Worm (Caenorhabditis elegans) whole organism, L1 larva: ENCODE measurements around the gene dmsr-16.

Experiments used
- C04F5.9 ChIP-seq: sonication (generic microtip); optimal IDR thresholded peaks from 2 replicates; lab custom pipeline; 2016; ENCODE audit warnings: missing genetic modification characterization, missing compliant biosample characterization
- Y116A8C.19 ChIP-seq: sonication (generic microtip); optimal IDR thresholded peaks from 2 replicates; lab custom pipeline; 2016; ENCODE audit warnings: missing compliant biosample characterization, missing genetic modification characterization, borderline replicate concordance
- aly-2 ChIP-seq: fragments of 150-350 bp; optimal IDR thresholded peaks from 2 replicates; lab custom pipeline; 2014; ENCODE audit warnings: missing biosample characterization, missing genetic modification characterization
- blmp-1 ChIP-seq: fragments of 150-350 bp; optimal IDR thresholded peaks from 2 replicates; lab custom pipeline; 2014; ENCODE audit warnings: missing biosample characterization, missing genetic modification characterization
- ceh-8 ChIP-seq: fragments of 200-800 bp; sonication (Bioruptor generic); optimal IDR thresholded peaks from 2 replicates; lab custom pipeline; 2018; ENCODE audit warnings: mild to moderate bottlenecking, missing genetic modification characterization, moderate library complexity, missing compliant biosample characterization
- ceh-82 ChIP-seq, 3 experiments: fragments of 150-350 bp in 1 of 3; sonication (generic microtip) in 2 of 3; optimal IDR thresholded peaks; 2 replicates each; lab custom pipeline; 2014 to 2017; ENCODE audit warnings: missing biosample characterization in 3 of 3, missing genetic modification characterization in 3 of 3
- dsc-1 ChIP-seq: sonication (generic microtip); optimal IDR thresholded peaks from 2 replicates; lab custom pipeline; 2016; ENCODE audit warnings: mild to moderate bottlenecking, missing genetic modification characterization, missing compliant biosample characterization
- efl-1 ChIP-seq, 4 experiments: fragments of 150-350 bp; optimal IDR thresholded peaks in 3 of 4; peaks in 1 of 4; 1 replicate in 1 of 4; 2 replicates in 3 of 4; lab custom pipeline; 2014; ENCODE audit warnings: missing biosample characterization in 2 of 4, missing genetic modification characterization in 2 of 4, missing genetic modification reagents in 2 of 4
- egl-27 ChIP-seq, 2 experiments: fragments of 150-350 bp in 1 of 2; sonication (generic microtip); optimal IDR thresholded peaks; 3 replicates each; lab custom pipeline; 2017 to 2018; ENCODE audit warnings: missing biosample characterization in 2 of 2, missing genetic modification characterization in 2 of 2, missing genetic modification reagents in 2 of 2
- fkh-10 ChIP-seq: sonication (generic microtip); optimal IDR thresholded peaks from 2 replicates; lab custom pipeline; 2017; ENCODE audit warnings: missing biosample characterization, missing genetic modification reagents, missing genetic modification characterization
- fkh-8 ChIP-seq: sonication (generic microtip); optimal IDR thresholded peaks from 2 replicates; lab custom pipeline; 2016; ENCODE audit warnings: mild to moderate bottlenecking, missing genetic modification characterization, missing compliant biosample characterization
- fos-1 ChIP-seq: fragments of 150-350 bp; optimal IDR thresholded peaks from 2 replicates; lab custom pipeline; 2014; ENCODE audit warnings: missing biosample characterization, missing genetic modification characterization
- hlh-4 ChIP-seq: sonication (generic microtip); optimal IDR thresholded peaks from 2 replicates; lab custom pipeline; 2016; ENCODE audit warnings: mild to moderate bottlenecking, missing genetic modification characterization, missing compliant biosample characterization
- isw-1 ChIP-seq: fragments of 200-800 bp; sonication (Bioruptor generic); IDR thresholded peaks from 2 replicates; pipeline ENCODE4 v1.3.6; 2022; ENCODE audit warnings: missing genetic modification characterization, missing compliant biosample characterization
- jun-1 ChIP-seq: fragments of 150-350 bp; optimal IDR thresholded peaks from 2 replicates; lab custom pipeline; 2014; ENCODE audit warnings: missing biosample characterization, missing genetic modification reagents, missing genetic modification characterization
- lin-13 ChIP-seq: fragments of 150-350 bp; optimal IDR thresholded peaks from 2 replicates; lab custom pipeline; 2014; ENCODE audit warnings: missing biosample characterization, missing genetic modification reagents, missing genetic modification characterization
- lin-14 ChIP-seq: fragments of 200-800 bp; sonication (Bioruptor generic); optimal IDR thresholded peaks from 2 replicates; lab custom pipeline; 2018; ENCODE audit warnings: mild to moderate bottlenecking, missing genetic modification characterization, moderate library complexity, missing compliant biosample characterization
- lin-39 ChIP-seq: fragments of 150-350 bp; optimal IDR thresholded peaks from 2 replicates; lab custom pipeline; 2014; ENCODE audit warnings: missing biosample characterization, missing genetic modification reagents, missing genetic modification characterization
- lsy-2 ChIP-seq, 2 experiments: fragments of 150-350 bp; optimal IDR thresholded peaks; 2 replicates each; lab custom pipeline; 2014; ENCODE audit warnings: missing biosample characterization in 2 of 2, missing genetic modification characterization in 2 of 2
- mdl-1 ChIP-seq, 2 experiments: fragments of 150-350 bp; optimal IDR thresholded peaks; 2 replicates each; lab custom pipeline; 2014 to 2017; ENCODE audit warnings: missing biosample characterization in 2 of 2, missing genetic modification characterization in 2 of 2, inconsistent platforms in 1 of 2
- nhr-19 ChIP-seq: fragments of 200-800 bp; sonication (Bioruptor generic); conservative IDR thresholded peaks from 2 replicates; pipeline ENCODE4 v1.3.6; 2022; ENCODE audit warnings: missing genetic modification characterization, missing compliant biosample characterization
- nhr-47 ChIP-seq: sonication (generic microtip); optimal IDR thresholded peaks from 2 replicates; lab custom pipeline; 2016; ENCODE audit warnings: mild to moderate bottlenecking, missing genetic modification characterization, moderate library complexity, missing compliant biosample characterization
- nhr-71 ChIP-seq: sonication (generic microtip); optimal IDR thresholded peaks from 2 replicates; lab custom pipeline; 2016; ENCODE audit warnings: mild to moderate bottlenecking, missing genetic modification characterization, moderate library complexity, missing compliant biosample characterization
- nhr-84 ChIP-seq: sonication (generic microtip); optimal IDR thresholded peaks from 2 replicates; lab custom pipeline; 2017; ENCODE audit warnings: missing biosample characterization, missing genetic modification characterization
- pax-3 ChIP-seq: fragments of 200-800 bp; sonication (Bioruptor generic); optimal IDR thresholded peaks from 2 replicates; lab custom pipeline; 2018; ENCODE audit warnings: mild to moderate bottlenecking, missing genetic modification characterization, moderate library complexity, missing compliant biosample characterization
- skn-1 ChIP-seq: fragments of 150-350 bp; optimal IDR thresholded peaks from 2 replicates; lab custom pipeline; 2014; ENCODE audit warnings: missing biosample characterization, missing genetic modification characterization
- sox-4 ChIP-seq: sonication (generic microtip); optimal IDR thresholded peaks from 2 replicates; lab custom pipeline; 2016; ENCODE audit warnings: missing genetic modification characterization, missing compliant biosample characterization
- sup-37 ChIP-seq: fragments of 200-800 bp; sonication (Bioruptor generic); optimal IDR thresholded peaks from 2 replicates; lab custom pipeline; 2018; ENCODE audit warnings: mild to moderate bottlenecking, missing genetic modification characterization, missing compliant biosample characterization
- tbx-2 ChIP-seq: sonication (generic microtip); optimal IDR thresholded peaks from 2 replicates; lab custom pipeline; 2016; ENCODE audit warnings: missing genetic modification characterization, missing compliant biosample characterization
- unc-30 ChIP-seq: sonication (generic microtip); optimal IDR thresholded peaks from 2 replicates; lab custom pipeline; 2017; ENCODE audit warnings: missing biosample characterization, missing genetic modification characterization
- unc-62 ChIP-seq: fragments of 150-350 bp; optimal IDR thresholded peaks from 2 replicates; lab custom pipeline; 2014; ENCODE audit warnings: missing biosample characterization, missing genetic modification reagents, missing genetic modification characterization
- unc-98 ChIP-seq: fragments of 200-800 bp; sonication (Bioruptor generic); IDR thresholded peaks from 2 replicates; pipeline ENCODE4 v1.3.6; 2022; ENCODE audit warnings: missing genetic modification characterization, missing compliant biosample characterization
- zag-1 ChIP-seq: fragments of 150-350 bp; optimal IDR thresholded peaks from 2 replicates; lab custom pipeline; 2014; ENCODE audit warnings: missing biosample characterization, missing genetic modification characterization
- ztf-4 ChIP-seq: fragments of 150-350 bp; optimal IDR thresholded peaks from 2 replicates; lab custom pipeline; 2014; ENCODE audit warnings: missing biosample characterization, missing genetic modification characterization

dmsr-16 gene

ce11 chrV:6784853-6785492 lies 23.9 kb downstream of the dmsr-16 start, which contains the start of the genes spn-4 and spe-39 (continued):
- TF ChIP-seq unc-30 (tag; lab: Kevin White, UChicago) = no peak
- TF ChIP-seq dsc-1 (tag; lab: Kevin White, UChicago) = peak; percentile 84
- peak; percentile 76 to 78 for TF ChIP-seq lsy-2 (tag; optimal IDR thresholded peaks at IDR 0.05; lab: Kevin White, UChicago)
- TF ChIP-seq fos-1 (tag; lab: Kevin White, UChicago) = no peak
- TF ChIP-seq Y116A8C.19 (tag; lab: Kevin White, UChicago) = no peak
- no peak for TF ChIP-seq egl-27 (tag; optimal IDR thresholded peaks at IDR 0.05; lab: Kevin White, UChicago)
- peak; percentile 71 to 95 for TF ChIP-seq efl-1 (optimal IDR thresholded peaks at IDR 0.05; lab: Kevin White, UChicago)
- TF ChIP-seq efl-1 (GFP tag; optimal IDR thresholded peaks at IDR 0.05 in 1 of 2; lab: Kevin White, UChicago) = peak; percentile 93 to 99
- no peak for TF ChIP-seq unc-98
- peak in 1 of 2 experiments; percentile 65 for TF ChIP-seq mdl-1 (tag; optimal IDR thresholded peaks at IDR 0.05; lab: Kevin White, UChicago)
- peak; percentile 73 for TF ChIP-seq nhr-19
- peak; percentile 9 for TF ChIP-seq ztf-4
- no peak for TF ChIP-seq pax-3 (tag; lab: Kevin White, UChicago)
- TF ChIP-seq ceh-82 (tag; optimal IDR thresholded peaks at IDR 0.05; lab: Kevin White, UChicago) = peak; percentile 53 to 76 (median 63)
- peak; percentile 80 for TF ChIP-seq lin-39 (tag; lab: Kevin White, UChicago)
- peak; percentile 68 for TF ChIP-seq lin-14 (GFP tag; lab: Kevin White, UChicago)
- peak; percentile 73 for TF ChIP-seq tbx-2
- TF ChIP-seq jun-1 = peak; percentile 61
- peak; percentile 66 for TF ChIP-seq blmp-1 (tag; lab: Kevin White, UChicago)
- TF ChIP-seq sox-4 = peak; percentile 70
- TF ChIP-seq nhr-71 (tag; lab: Kevin White, UChicago) = peak; percentile 86
- TF ChIP-seq ceh-8 = peak; percentile 53
- TF ChIP-seq isw-1 (GFP tag; lab: Robert Waterston, UW) = peak; percentile 62
- TF ChIP-seq skn-1 = peak; percentile 90
- TF ChIP-seq fkh-10 = peak; percentile 3
- peak; percentile 54 for TF ChIP-seq aly-2 (tag; lab: Kevin White, UChicago)
- no peak for TF ChIP-seq unc-62 (GFP tag; lab: Kevin White, UChicago)
- TF ChIP-seq nhr-84 (tag; lab: Kevin White, UChicago) = no peak

ce11 chrV:6783044-6783625 lies 25.7 kb downstream of the dmsr-16 start:
- no peak for TF ChIP-seq zag-1 (tag; lab: Kevin White, UChicago)
- no peak for TF ChIP-seq efl-1 (optimal IDR thresholded peaks at IDR 0.05; lab: Kevin White, UChicago)
- peak in 1 of 2 experiments; percentile 60 for TF ChIP-seq efl-1 (GFP tag; optimal IDR thresholded peaks at IDR 0.05 in 1 of 2; lab: Kevin White, UChicago)

ce11 chrV:6782260-6782659 lies 26.6 kb downstream of the dmsr-16 start:
- no peak for TF ChIP-seq lin-13
- TF ChIP-seq skn-1 = no peak
- TF ChIP-seq sup-37 (GFP tag; lab: Kevin White, UChicago) = no peak
- TF ChIP-seq isw-1 (GFP tag; lab: Robert Waterston, UW) = no peak

ce11 chrV:6780676-6781075 lies 28.2 kb downstream of the dmsr-16 start:
- no peak for TF ChIP-seq sox-4
- TF ChIP-seq nhr-47 = peak; percentile 33
- no peak for TF ChIP-seq isw-1 (GFP tag; lab: Robert Waterston, UW)
- TF ChIP-seq C04F5.9 (tag; lab: Kevin White, UChicago) = no peak
- TF ChIP-seq hlh-4 (tag; lab: Kevin White, UChicago) = peak; percentile 62
- TF ChIP-seq nhr-71 (tag; lab: Kevin White, UChicago) = peak; percentile 54
- TF ChIP-seq fkh-8 (tag; lab: Kevin White, UChicago) = peak; percentile 48
